Fruit fly (Drosophila melanogaster) whole organism, prepupa: ENCODE results near the gene CG33293.

Source experiments
- CG10631 ChIP-seq: fragments of 200-800 bp; sonication (Bioruptor generic); optimal IDR thresholded peaks from 2 replicates; lab custom pipeline; 2016; ENCODE audit warnings: missing biosample characterization, missing genetic modification characterization
- CG11294 ChIP-seq: fragments of 200-800 bp; sonication (Bioruptor generic); IDR thresholded peaks from 2 replicates; pipeline ENCODE4 v1.3.6; 2022; ENCODE audit warnings: missing biosample characterization, missing genetic modification characterization
- CG11762 ChIP-seq: fragments of 200-800 bp; sonication (Bioruptor generic); optimal IDR thresholded peaks from 3 replicates; lab custom pipeline; 2016; ENCODE audit warnings: missing biosample characterization, missing genetic modification characterization; ENCODE audit not compliant: insufficient read depth
- CG11902 ChIP-seq: fragments of 200-800 bp; sonication (Bioruptor generic); optimal IDR thresholded peaks from 3 replicates; lab custom pipeline; 2016; ENCODE audit warnings: missing biosample characterization, missing genetic modification characterization
- CG15336 ChIP-seq: fragments of 200-800 bp; sonication (Bioruptor generic); IDR thresholded peaks from 2 replicates; pipeline ENCODE4 v1.3.6; 2022; ENCODE audit warnings: missing biosample characterization, missing genetic modification characterization
- CG1621 ChIP-seq: fragments of 200-800 bp; sonication (Bioruptor generic); optimal IDR thresholded peaks from 3 replicates; lab custom pipeline; 2018; ENCODE audit warnings: missing biosample characterization, mild to moderate bottlenecking, missing genetic modification characterization
- CG16779 ChIP-seq: fragments of 200-800 bp; sonication (Bioruptor generic); optimal IDR thresholded peaks from 3 replicates; lab custom pipeline; 2017; ENCODE audit warnings: missing biosample characterization, mild to moderate bottlenecking, missing genetic modification characterization
- CG31627 ChIP-seq: fragments of 200-800 bp; sonication (Bioruptor generic); optimal IDR thresholded peaks from 3 replicates; lab custom pipeline; 2016; ENCODE audit warnings: missing biosample characterization, missing genetic modification characterization
- CG3919 ChIP-seq: fragments of 200-800 bp; sonication (Bioruptor generic); optimal IDR thresholded peaks from 3 replicates; lab custom pipeline; 2016; ENCODE audit warnings: missing biosample characterization, missing genetic modification characterization
- CG6163 ChIP-seq: fragments of 200-800 bp; sonication (Bioruptor generic); IDR thresholded peaks from 3 replicates; pipeline ENCODE4 v1.3.6; 2022; ENCODE audit warnings: missing biosample characterization, missing genetic modification characterization
- CG6276 ChIP-seq: fragments of 200-800 bp; sonication (Bioruptor generic); optimal IDR thresholded peaks from 2 replicates; lab custom pipeline; 2017; ENCODE audit warnings: missing biosample characterization, mild to moderate bottlenecking, missing genetic modification characterization
- CG6792 ChIP-seq: fragments of 200-800 bp; sonication (Bioruptor generic); optimal IDR thresholded peaks from 3 replicates; lab custom pipeline; 2016; ENCODE audit warnings: missing biosample characterization, missing genetic modification characterization
- CG6808 ChIP-seq: fragments of 200-800 bp; sonication (Bioruptor generic); optimal IDR thresholded peaks from 3 replicates; lab custom pipeline; 2017; ENCODE audit warnings: missing biosample characterization, missing genetic modification characterization, mild to moderate bottlenecking, moderate library complexity, missing genetic modification reagents
- CG7368 ChIP-seq: fragments of 200-800 bp; sonication (Bioruptor generic); optimal IDR thresholded peaks from 3 replicates; lab custom pipeline; 2016; ENCODE audit warnings: missing biosample characterization, missing genetic modification characterization
- CG8119 ChIP-seq: fragments of 200-800 bp; sonication (Bioruptor generic); IDR thresholded peaks from 3 replicates; pipeline ENCODE4 v1.3.6; 2022; ENCODE audit warnings: missing biosample characterization, missing genetic modification characterization
- CG8319 ChIP-seq: fragments of 200-800 bp; sonication (Bioruptor generic); optimal IDR thresholded peaks from 3 replicates; lab custom pipeline; 2016; ENCODE audit warnings: missing biosample characterization, missing genetic modification characterization
- CG8632 ChIP-seq: fragments of 200-800 bp; sonication (Bioruptor generic); optimal IDR thresholded peaks from 3 replicates; lab custom pipeline; 2016; ENCODE audit warnings: missing biosample characterization, missing genetic modification characterization
- CG9139 ChIP-seq: fragments of 200-800 bp; sonication (Bioruptor generic); optimal IDR thresholded peaks from 3 replicates; lab custom pipeline; 2017; ENCODE audit warnings: missing biosample characterization, mild to moderate bottlenecking, missing genetic modification characterization
- Eip75B ChIP-seq: fragments of 200-800 bp; sonication (Bioruptor generic); optimal IDR thresholded peaks from 3 replicates; lab custom pipeline; 2016; ENCODE audit warnings: missing biosample characterization, missing genetic modification characterization
- Eip78C ChIP-seq: fragments of 200-800 bp; sonication (Bioruptor generic); peaks from one replicate; lab custom pipeline; 2016; ENCODE audit warnings: missing biosample characterization, missing genetic modification characterization
- Eip93F ChIP-seq: fragments of 200-800 bp; sonication (Bioruptor generic); optimal IDR thresholded peaks from 2 replicates; lab custom pipeline; 2016; ENCODE audit warnings: missing biosample characterization, mild to moderate bottlenecking, missing genetic modification characterization
- Gug ChIP-seq: fragments of 200-800 bp; sonication (Bioruptor generic); IDR thresholded peaks from 2 replicates; pipeline ENCODE4 v1.3.6; 2022; ENCODE audit warnings: missing biosample characterization, missing genetic modification characterization
- Hr38 ChIP-seq: sonication (Bioruptor generic); optimal IDR thresholded peaks from 2 replicates; lab custom pipeline; 2016; ENCODE audit warnings: missing biosample characterization, missing genetic modification characterization
- Hr4 ChIP-seq: fragments of 200-800 bp; sonication (Bioruptor generic); optimal IDR thresholded peaks from 3 replicates; lab custom pipeline; 2016; ENCODE audit warnings: missing biosample characterization, missing genetic modification characterization
- Lpt ChIP-seq: fragments of 200-800 bp; sonication (Bioruptor generic); optimal IDR thresholded peaks from 3 replicates; lab custom pipeline; 2016; ENCODE audit warnings: missing biosample characterization, missing genetic modification characterization
- Met ChIP-seq: fragments of 200-800 bp; sonication (Bioruptor generic); optimal IDR thresholded peaks from 3 replicates; lab custom pipeline; 2016; ENCODE audit warnings: missing biosample characterization, missing genetic modification characterization
- Smox ChIP-seq: fragments of 200-800 bp; sonication (Bioruptor generic); optimal IDR thresholded peaks from 3 replicates; lab custom pipeline; 2016; ENCODE audit warnings: missing biosample characterization, missing genetic modification characterization
- Sox102F ChIP-seq: fragments of 200-800 bp; sonication (Bioruptor generic); optimal IDR thresholded peaks from 2 replicates; lab custom pipeline; 2016; ENCODE audit warnings: missing biosample characterization, mild to moderate bottlenecking, missing genetic modification characterization
- Sox14 ChIP-seq: fragments of 200-800 bp; sonication (Bioruptor generic); optimal IDR thresholded peaks from 3 replicates; lab custom pipeline; 2016; ENCODE audit warnings: missing biosample characterization, missing genetic modification characterization
- Sox15 ChIP-seq: fragments of 200-800 bp; sonication (Bioruptor generic); optimal IDR thresholded peaks from 3 replicates; lab custom pipeline; 2016; ENCODE audit warnings: missing biosample characterization, missing genetic modification characterization
- achi ChIP-seq: fragments of 200-800 bp; sonication (Bioruptor generic); optimal IDR thresholded peaks from 3 replicates; lab custom pipeline; 2016; ENCODE audit warnings: missing biosample characterization, missing genetic modification characterization
- acj6 ChIP-seq: fragments of 200-800 bp; sonication (Bioruptor generic); optimal IDR thresholded peaks from 3 replicates; lab custom pipeline; 2016; ENCODE audit warnings: missing biosample characterization, missing genetic modification characterization
- cyc ChIP-seq: fragments of 200-800 bp; sonication (Bioruptor generic); optimal IDR thresholded peaks from 3 replicates; lab custom pipeline; 2016; ENCODE audit warnings: missing biosample characterization, missing genetic modification characterization
- dac ChIP-seq: fragments of 200-800 bp; sonication (Bioruptor generic); optimal IDR thresholded peaks from 2 replicates; lab custom pipeline; 2017; ENCODE audit warnings: missing biosample characterization, mild to moderate bottlenecking, missing genetic modification characterization
- dsx ChIP-seq: fragments of 200-800 bp; optimal IDR thresholded peaks from 3 replicates; lab custom pipeline; 2019; ENCODE audit warnings: missing biosample characterization, mild to moderate bottlenecking, missing genetic modification characterization, moderate library complexity; ENCODE audit not compliant: poor library complexity, severe bottlenecking
- eg ChIP-seq: fragments of 200-800 bp; sonication (Bioruptor generic); IDR thresholded peaks from 3 replicates; pipeline ENCODE4 v1.3.6; 2022; ENCODE audit warnings: missing biosample characterization, missing genetic modification characterization
- esn ChIP-seq: fragments of 200-800 bp; sonication (Bioruptor generic); optimal IDR thresholded peaks from 2 replicates; lab custom pipeline; 2016; ENCODE audit warnings: missing biosample characterization, mild to moderate bottlenecking, missing genetic modification characterization, moderate library complexity
- fd59A ChIP-seq: fragments of 200-800 bp; sonication (Bioruptor generic); optimal IDR thresholded peaks from 2 replicates; lab custom pipeline; 2017; ENCODE audit warnings: missing biosample characterization, mild to moderate bottlenecking, missing genetic modification characterization, missing genetic modification reagents
- fd85E ChIP-seq: fragments of 200-800 bp; sonication (Bioruptor generic); optimal IDR thresholded peaks from 3 replicates; lab custom pipeline; 2016; ENCODE audit warnings: missing biosample characterization, missing genetic modification characterization
- fkh ChIP-seq: fragments of 200-800 bp; sonication (Bioruptor generic); optimal IDR thresholded peaks from 3 replicates; lab custom pipeline; 2017; ENCODE audit warnings: missing biosample characterization, mild to moderate bottlenecking, missing genetic modification characterization, moderate library complexity
- lz ChIP-seq: fragments of 200-800 bp; sonication (Bioruptor generic); optimal IDR thresholded peaks from 3 replicates; lab custom pipeline; 2016; ENCODE audit warnings: missing biosample characterization, missing genetic modification characterization
- net ChIP-seq: fragments of 200-800 bp; sonication (Bioruptor generic); optimal IDR thresholded peaks from 3 replicates; lab custom pipeline; 2016; ENCODE audit warnings: missing biosample characterization, missing genetic modification characterization
- salr ChIP-seq, 2 experiments: fragments of 200-800 bp; sonication (Bioruptor generic); optimal IDR thresholded peaks; 3 replicates each; lab custom pipeline; 2016 to 2018; ENCODE audit warnings: missing biosample characterization in 2 of 2, missing genetic modification characterization in 2 of 2, mild to moderate bottlenecking in 1 of 2
- ss ChIP-seq, 2 experiments: fragments of 200-800 bp; sonication (Bioruptor generic); optimal IDR thresholded peaks; 2 replicates in 1 of 2; 3 replicates in 1 of 2; lab custom pipeline; 2017 to 2018; ENCODE audit warnings: mild to moderate bottlenecking in 2 of 2, missing biosample characterization in 2 of 2, missing genetic modification characterization in 2 of 2, moderate library complexity in 1 of 2
- svp ChIP-seq: fragments of 200-800 bp; sonication (Bioruptor generic); peaks from one replicate; lab custom pipeline; 2016; ENCODE audit warnings: missing biosample characterization, missing genetic modification characterization
- topi ChIP-seq: fragments of 200-800 bp; sonication (Bioruptor generic); optimal IDR thresholded peaks from 3 replicates; lab custom pipeline; 2016; ENCODE audit warnings: missing biosample characterization, missing genetic modification characterization
- vri ChIP-seq: fragments of 200-800 bp; sonication (Bioruptor generic); optimal IDR thresholded peaks from 3 replicates; lab custom pipeline; 2016; ENCODE audit warnings: missing biosample characterization, mild to moderate bottlenecking, missing genetic modification characterization

CG33293 gene

dm6 chr3R:5283360-5283963, 42.9 kb upstream of the CG33293 start (continued):
- TF ChIP-seq Sox14 (peak; percentile 91), dsx (GFP tag; lab: Kevin White, UChicago) (peak; percentile 68), CG6163 (GFP tag; lab: Robert Waterston, UW) (peak; percentile 82), fkh (GFP tag; lab: Kevin White, UChicago) (peak; percentile 66), Lpt (peak; percentile 86), CG11902 (GFP tag; lab: Kevin White, UChicago) (peak; percentile 70), CG7368 (GFP tag; lab: Kevin White, UChicago) (peak; percentile 82), CG10631 (peak; percentile 89), CG6276 (GFP tag; lab: Kevin White, UChicago) (peak; percentile 91), CG1621 (tag; lab: Kevin White, UChicago) (peak; percentile 69), net (GFP tag; lab: Kevin White, UChicago) (peak; percentile 94), topi (peak; percentile 90), Hr4 (peak; percentile 96), Eip75B (GFP tag; lab: Kevin White, UChicago) (peak; percentile 87), Eip93F (GFP tag; lab: Kevin White, UChicago) (peak; percentile 65), Met (GFP tag; lab: Kevin White, UChicago) (peak; percentile 90), Sox102F (GFP tag; lab: Kevin White, UChicago) (peak; percentile 84), fd59A (peak; percentile 77), Sox15 (GFP tag; lab: Kevin White, UChicago) (peak; percentile 74), vri (GFP tag; lab: Kevin White, UChicago) (peak; percentile 85), CG8119 (peak; percentile 91), cyc (GFP tag; lab: Kevin White, UChicago) (peak; percentile 88), CG16779 (tag; lab: Kevin White, UChicago) (peak; percentile 80), dac (GFP tag; lab: Kevin White, UChicago) (peak; percentile 93), ss (GFP tag; optimal IDR thresholded peaks at IDR 0.05; lab: Kevin White, UChicago) (peak; percentile 71 to 81), Eip78C (GFP tag; lab: Kevin White, UChicago) (peak; percentile 98), CG9139 (GFP tag; lab: Kevin White, UChicago) (peak; percentile 58), Hr38 (GFP tag; lab: Kevin White, UChicago) (no peak), lz (peak; percentile 89), esn (GFP tag; lab: Kevin White, UChicago) (peak; percentile 92), svp (GFP tag; lab: Kevin White, UChicago) (peak; percentile 95), fd85E (GFP tag; lab: Kevin White, UChicago) (peak; percentile 33), CG15336 (GFP tag; lab: Robert Waterston, UW) (peak; percentile 85), eg (GFP tag; lab: Robert Waterston, UW) (peak; percentile 83), CG3919 (GFP tag; lab: Kevin White, UChicago) (peak; percentile 89), CG8319 (GFP tag; lab: Kevin White, UChicago) (peak; percentile 80), achi (peak; percentile 88), CG31627 (GFP tag; lab: Kevin White, UChicago) (peak; percentile 89), acj6 (peak; percentile 89)

dm6 chr3R:5282755-5283359, 42.3 kb upstream of the CG33293 start:
- TF ChIP-seq salr (GFP tag; optimal IDR thresholded peaks at IDR 0.05; lab: Kevin White, UChicago) (no peak), Sox15 (GFP tag; lab: Kevin White, UChicago) (peak; percentile 5), CG8319 (GFP tag; lab: Kevin White, UChicago) (no peak), CG6808 (GFP tag; lab: Kevin White, UChicago) (peak; percentile 6), Gug (GFP tag; lab: Robert Waterston, UW) (no peak), CG6792 (GFP tag; lab: Kevin White, UChicago) (no peak), cyc (GFP tag; lab: Kevin White, UChicago) (no peak), CG9139 (GFP tag; lab: Kevin White, UChicago) (no peak), acj6 (no peak), fkh (GFP tag; lab: Kevin White, UChicago) (no peak), Eip78C (GFP tag; lab: Kevin White, UChicago) (peak; percentile 39), CG11294 (GFP tag; lab: Robert Waterston, UW) (peak; percentile 24; the same call in 1 of the 2 replicates), svp (GFP tag; lab: Kevin White, UChicago) (peak; percentile 76), CG6163 (GFP tag; lab: Robert Waterston, UW) (peak; percentile 79), CG11902 (GFP tag; lab: Kevin White, UChicago) (no peak), Sox14 (no peak), Sox102F (GFP tag; lab: Kevin White, UChicago) (peak; percentile 46), CG7368 (GFP tag; lab: Kevin White, UChicago) (peak; percentile 20), CG31627 (GFP tag; lab: Kevin White, UChicago) (peak; percentile 26), CG11762 (peak; percentile 27), net (GFP tag; lab: Kevin White, UChicago) (peak; percentile 9), esn (GFP tag; lab: Kevin White, UChicago) (peak; percentile 6), Smox (GFP tag; lab: Kevin White, UChicago) (peak; percentile 3), Met (GFP tag; lab: Kevin White, UChicago) (no peak), CG8632 (GFP tag; lab: Kevin White, UChicago) (peak; percentile 6)
